Worm (Caenorhabditis elegans) whole organism, mixed stage, embryonic: Measurements from ENCODE around the gene nhr-275.

Experiments
- ceh-83 ChIP-seq: fragments of 200-800 bp; sonication (Bioruptor generic); optimal IDR thresholded peaks from 2 replicates; lab custom pipeline; 2018; ENCODE audit warnings: mild to moderate bottlenecking, missing genetic modification characterization, missing compliant biosample characterization
- elt-3 ChIP-seq: fragments of 150-350 bp; optimal IDR thresholded peaks from 2 replicates; lab custom pipeline; 2014; ENCODE audit warnings: missing biosample characterization, missing genetic modification characterization
- lin-32 ChIP-seq: fragments of 200-800 bp; sonication (Bioruptor generic); optimal IDR thresholded peaks from 2 replicates; lab custom pipeline; 2018; ENCODE audit warnings: mild to moderate bottlenecking, missing genetic modification characterization, missing compliant biosample characterization
- nhr-237 ChIP-seq: fragments of 150-350 bp; optimal IDR thresholded peaks from 2 replicates; lab custom pipeline; 2014; ENCODE audit warnings: missing biosample characterization, missing genetic modification characterization
- ztf-11 ChIP-seq: fragments of 150-350 bp; optimal IDR thresholded peaks from 2 replicates; lab custom pipeline; 2014; ENCODE audit warnings: missing biosample characterization, missing genetic modification characterization

DNA sequence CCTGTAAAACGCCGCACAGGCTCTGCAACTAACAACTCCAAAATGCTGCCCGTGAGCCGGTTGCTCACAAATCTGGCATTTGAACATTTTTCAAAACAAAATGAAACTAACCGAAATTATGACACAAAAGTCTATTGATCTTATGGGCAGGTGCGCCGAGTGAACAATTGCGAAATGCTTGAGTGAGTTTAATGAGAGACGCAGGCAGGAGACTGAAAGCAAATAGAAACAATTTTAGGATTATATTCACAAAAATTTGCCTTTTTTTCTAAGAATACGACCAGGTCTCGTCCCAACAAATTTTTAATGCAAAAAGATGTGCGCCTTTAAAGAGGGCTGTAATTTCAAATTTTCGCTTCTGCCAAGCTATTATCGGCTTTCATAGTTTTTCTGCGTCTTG is 2.4 kb downstream of the nhr-275 start, which contains the start of gene nhr-183:
- TF ChIP-seq ztf-11 (no peak), lin-32 (GFP tag; lab: Kevin White, UChicago) (no peak), nhr-237 (tag; lab: Kevin White, UChicago) (no peak), elt-3 (tag; lab: Kevin White, UChicago) (no peak), ceh-83 (GFP tag; lab: Kevin White, UChicago) (no peak)
